Worm (Caenorhabditis elegans): ENCODE measurements around the gene seip-1.

Gene seip-1

ce11 chrV:6018944-6019450 is 34.0 kb downstream of the seip-1 start, which contains the start of gene picc-1:
Gene picc-1, plus strand, starts transcription at chrV:6018994.
- TF ChIP-seq elt-2 (tag; optimal IDR thresholded peaks at IDR 0.05) (peak; percentile 39), elt-3 (tag; optimal IDR thresholded peaks at IDR 0.05) (no peak), ZK546.5 (tag; optimal IDR thresholded peaks at IDR 0.05) (no peak), tbx-2 (tag; optimal IDR thresholded peaks at IDR 0.05) (no peak), aly-2 (tag; optimal IDR thresholded peaks at IDR 0.05) (peak; percentile 66), nhr-67 (tag; optimal IDR thresholded peaks at IDR 0.05) (no peak), nhr-11 (tag; optimal IDR thresholded peaks at IDR 0.05) (no peak), nhr-43 (tag; optimal IDR thresholded peaks at IDR 0.05; ENCODE audit: poor library complexity, severe bottlenecking) (peak; percentile 61), ceh-82 (tag; optimal IDR thresholded peaks at IDR 0.05) (no peak), ama-1 (optimal IDR thresholded peaks at IDR 0.05) (peak; percentile 84)

- TF ChIP-seq nhr-12 (tag; optimal IDR thresholded peaks at IDR 0.05) (no peak), ceh-28 (tag; optimal IDR thresholded peaks at IDR 0.05) (peak; percentile 34), hmg-11 (tag; optimal IDR thresholded peaks at IDR 0.05) (peak; percentile 27), nhr-25 (tag; optimal IDR thresholded peaks at IDR 0.05) (peak; percentile 85), ceh-16 (tag; optimal IDR thresholded peaks at IDR 0.05) (no peak), nfya-1 (tag; optimal IDR thresholded peaks at IDR 0.05; ENCODE audit: insufficient read depth) (peak; percentile 87), skn-1 (tag; optimal IDR thresholded peaks at IDR 0.05) (peak; percentile 100), nhr-23 (tag; optimal IDR thresholded peaks at IDR 0.05) (peak; percentile 93), fkh-10 (GFP tag; optimal IDR thresholded peaks at IDR 0.05) (no peak), nhr-43 (tag; optimal IDR thresholded peaks at IDR 0.05; ENCODE audit: poor library complexity, severe bottlenecking) (peak; percentile 60), jun-1 (tag; optimal IDR thresholded peaks at IDR 0.05) (peak; percentile 62), pqm-1 (tag; optimal IDR thresholded peaks at IDR 0.05) (peak; percentile 32), ztf-4 (tag; optimal IDR thresholded peaks at IDR 0.05) (no peak), pha-4 (tag; optimal IDR thresholded peaks at IDR 0.05) (peak; percentile 95), lin-15B (tag; optimal IDR thresholded peaks at IDR 0.05) (peak; percentile 97), elt-1 (tag; optimal IDR thresholded peaks at IDR 0.05) (peak; percentile 27), lin-39 (tag; optimal IDR thresholded peaks at IDR 0.05) (peak; percentile 75), egl-5 (tag; optimal IDR thresholded peaks at IDR 0.05) (peak; percentile 84), R02D3.7 (tag; optimal IDR thresholded peaks at IDR 0.05) (peak; percentile 59), elt-2 (tag; optimal IDR thresholded peaks at IDR 0.05) (peak; percentile 49), lsy-12 (tag; optimal IDR thresholded peaks at IDR 0.05) (peak; percentile 62), nhr-237 (tag; optimal IDR thresholded peaks at IDR 0.05) (no peak), snpc-4 (tag; optimal IDR thresholded peaks at IDR 0.05) (peak; percentile 71)
Observed at ce11 chrV:6017630-6018029, 35.4 kb downstream of the seip-1 start, which contains the start of the genes rpt-2 and aps-1. Gene rpt-2, minus strand, starts transcription at chrV:6017669. Gene aps-1, plus strand, starts transcription at chrV:6017970.

- no peak for TF ChIP-seq aly-2 (tag; optimal IDR thresholded peaks at IDR 0.05)
- TF ChIP-seq nhr-23 (tag; optimal IDR thresholded peaks at IDR 0.05) = peak; percentile 16
Observed at ce11 chrV:6016097-6016496, 36.9 kb downstream of the seip-1 start.

ce11 chrV:6015546-6016089 is 37.4 kb downstream of the seip-1 start:
- no peak for TF ChIP-seq jun-1 (tag; optimal IDR thresholded peaks at IDR 0.05)
- TF ChIP-seq elt-1 (tag; optimal IDR thresholded peaks at IDR 0.05) = no peak
- no peak for TF ChIP-seq elt-3 (tag; optimal IDR thresholded peaks at IDR 0.05)

ce11 chrV:6012401-6012800 is 40.6 kb downstream of the seip-1 start:
- TF ChIP-seq pqm-1 (tag; optimal IDR thresholded peaks at IDR 0.05) = peak; percentile 32
- TF ChIP-seq fos-1 (tag; optimal IDR thresholded peaks at IDR 0.05) = no peak
- peak; percentile 45 for TF ChIP-seq elt-2 (tag; optimal IDR thresholded peaks at IDR 0.05)

- TF ChIP-seq elt-1 (tag; optimal IDR thresholded peaks at IDR 0.05) = no peak
- peak; percentile 64 for TF ChIP-seq jun-1 (tag; optimal IDR thresholded peaks at IDR 0.05)
Observed at ce11 chrV:6010642-6011041, 42.4 kb downstream of the seip-1 start.
